Worm (Caenorhabditis elegans) whole organism, L4 larva: ENCODE results near the gene F32D8.7.
A peak's percentile ranks its signal among the peaks of the same experiment; 100 is the strongest.

ENCODE experiments used
- F10B5.3 ChIP-seq: sonication (generic microtip); optimal IDR thresholded peaks from 2 replicates; lab custom pipeline; 2016; ENCODE audit warnings: mild to moderate bottlenecking, missing genetic modification characterization, missing compliant biosample characterization
- F37D6.2 ChIP-seq: sonication (generic microtip); optimal IDR thresholded peaks from 2 replicates; lab custom pipeline; 2016; ENCODE audit warnings: mild to moderate bottlenecking, missing genetic modification characterization, missing compliant biosample characterization
- R02D3.7 ChIP-seq: fragments of 150-350 bp; sonication (generic microtip); optimal IDR thresholded peaks from 3 replicates; lab custom pipeline; 2014; ENCODE audit warnings: missing biosample characterization, missing genetic modification characterization
- T20F7.1 ChIP-seq: fragments of 200-800 bp; sonication (Bioruptor generic); optimal IDR thresholded peaks from 2 replicates; lab custom pipeline; 2018; ENCODE audit warnings: mild to moderate bottlenecking, missing genetic modification characterization, missing compliant biosample characterization
- T26A8.4 ChIP-seq: fragments of 200-800 bp; sonication (Bioruptor generic); IDR thresholded peaks from 2 replicates; pipeline ENCODE4 v1.3.6; 2022; ENCODE audit warnings: missing genetic modification characterization, missing compliant biosample characterization
- Y48G9A.11 ChIP-seq: fragments of 200-800 bp; sonication (Bioruptor generic); IDR thresholded peaks from 2 replicates; pipeline ENCODE4 v1.3.6; 2022; ENCODE audit warnings: missing genetic modification reagents, missing genetic modification characterization, missing compliant biosample characterization
- Y75B8A.6 ChIP-seq: fragments of 200-800 bp; sonication (Bioruptor generic); IDR thresholded peaks from 2 replicates; pipeline ENCODE4 v1.3.6; 2022; ENCODE audit warnings: missing genetic modification reagents, missing genetic modification characterization, missing compliant biosample characterization
- ZK337.2 ChIP-seq: fragments of 200-800 bp; sonication (Bioruptor generic); IDR thresholded peaks from 2 replicates; pipeline ENCODE4 v1.3.6; 2022; ENCODE audit warnings: missing genetic modification reagents, missing genetic modification characterization, missing compliant biosample characterization
- ZK546.5 ChIP-seq, 2 experiments: sonication (generic microtip); optimal IDR thresholded peaks; 2 replicates each; lab custom pipeline; 2017; ENCODE audit warnings: missing biosample characterization in 2 of 2, missing genetic modification characterization in 2 of 2
- aha-1 ChIP-seq: fragments of 150-350 bp; peaks from one replicate; lab custom pipeline; 2014; ENCODE audit warnings: missing biosample characterization, missing genetic modification characterization
- aly-2 ChIP-seq: sonication (generic microtip); optimal IDR thresholded peaks from 2 replicates; lab custom pipeline; 2018; ENCODE audit warnings: missing biosample characterization, missing genetic modification characterization
- arid-1 ChIP-seq: fragments of 200-800 bp; sonication (Bioruptor generic); conservative IDR thresholded peaks from 2 replicates; pipeline ENCODE4 v1.3.6; 2022; ENCODE audit warnings: missing genetic modification reagents, missing genetic modification characterization, missing compliant biosample characterization
- ceh-20 ChIP-seq: fragments of 200-800 bp; sonication (Bioruptor generic); IDR thresholded peaks from 2 replicates; pipeline ENCODE4 v1.3.6; 2022; ENCODE audit warnings: missing genetic modification reagents, missing genetic modification characterization, missing compliant biosample characterization
- ceh-28 ChIP-seq: fragments of 150-350 bp; optimal IDR thresholded peaks from 2 replicates; lab custom pipeline; 2014; ENCODE audit warnings: missing biosample characterization, missing genetic modification reagents, missing genetic modification characterization
- ceh-32 ChIP-seq: sonication (generic microtip); optimal IDR thresholded peaks from 2 replicates; lab custom pipeline; 2016; ENCODE audit warnings: mild to moderate bottlenecking, missing genetic modification characterization, missing compliant biosample characterization; ENCODE audit not compliant: poor library complexity
- ceh-44 ChIP-seq: fragments of 200-800 bp; sonication (Bioruptor generic); IDR thresholded peaks from 2 replicates; pipeline ENCODE4 v1.3.6; 2022; ENCODE audit warnings: missing genetic modification reagents, missing genetic modification characterization, missing compliant biosample characterization
- ceh-62 ChIP-seq: sonication (generic microtip); optimal IDR thresholded peaks from 2 replicates; lab custom pipeline; 2017; ENCODE audit warnings: missing biosample characterization, missing genetic modification characterization
- ces-1 ChIP-seq: fragments of 150-350 bp; sonication (generic microtip); optimal IDR thresholded peaks from 4 replicates; lab custom pipeline; 2014; ENCODE audit warnings: missing biosample characterization, missing genetic modification reagents, missing genetic modification characterization
- cey-2 ChIP-seq: sonication (generic microtip); optimal IDR thresholded peaks from 3 replicates; lab custom pipeline; 2017; ENCODE audit warnings: missing genetic modification characterization, mild to moderate bottlenecking, missing compliant biosample characterization, antibody characterized with exemption, borderline replicate concordance; ENCODE audit not compliant: insufficient read depth
- daf-12 ChIP-seq: fragments of 150-350 bp; optimal IDR thresholded peaks from 2 replicates; lab custom pipeline; 2014; ENCODE audit warnings: missing biosample characterization, missing genetic modification reagents, missing genetic modification characterization
- daf-8 ChIP-seq: fragments of 200-800 bp; sonication (Bioruptor generic); IDR thresholded peaks from 2 replicates; pipeline ENCODE4 v1.3.6; 2022; ENCODE audit warnings: missing genetic modification characterization, missing compliant biosample characterization
- duxl-1 ChIP-seq: sonication (generic microtip); optimal IDR thresholded peaks from 2 replicates; lab custom pipeline; 2016; ENCODE audit warnings: mild to moderate bottlenecking, missing genetic modification characterization, moderate library complexity, missing compliant biosample characterization; ENCODE audit not compliant: poor library complexity
- dve-1 ChIP-seq: sonication (generic microtip); optimal IDR thresholded peaks from 2 replicates; lab custom pipeline; 2017; ENCODE audit warnings: antibody characterized with exemption, mild to moderate bottlenecking, missing genetic modification characterization, missing compliant biosample characterization; ENCODE audit not compliant: insufficient read depth
- egl-43 ChIP-seq: fragments of 200-800 bp; sonication (Bioruptor generic); IDR thresholded peaks from 2 replicates; pipeline ENCODE4 v1.3.6; 2022; ENCODE audit warnings: missing genetic modification reagents, missing genetic modification characterization, missing compliant biosample characterization
- fos-1 ChIP-seq: fragments of 150-350 bp; optimal IDR thresholded peaks from 2 replicates; lab custom pipeline; 2014; ENCODE audit warnings: missing biosample characterization, missing genetic modification characterization
- hif-1 ChIP-seq, 2 experiments: sonication (generic microtip); optimal IDR thresholded peaks; 2 replicates each; lab custom pipeline; 2016 to 2017; ENCODE audit warnings: missing compliant biosample characterization in 2 of 2, missing genetic modification characterization in 2 of 2, missing genetic modification reagents in 2 of 2, missing genotype in 2 of 2, mild to moderate bottlenecking in 1 of 2
- hlh-11 ChIP-seq: fragments of 200-800 bp; sonication (Bioruptor generic); optimal IDR thresholded peaks from 2 replicates; lab custom pipeline; 2018; ENCODE audit warnings: mild to moderate bottlenecking, missing genetic modification characterization, missing compliant biosample characterization
- hmg-1.1 ChIP-seq: fragments of 200-800 bp; sonication (Bioruptor generic); IDR thresholded peaks from 2 replicates; pipeline ENCODE4 v1.3.6; 2022; ENCODE audit warnings: missing genetic modification reagents, missing genetic modification characterization, missing compliant biosample characterization
- jun-1 ChIP-seq: fragments of 150-350 bp; optimal IDR thresholded peaks from 2 replicates; lab custom pipeline; 2014; ENCODE audit warnings: missing biosample characterization, missing genetic modification reagents, missing genetic modification characterization
- lin-13 ChIP-seq: fragments of 150-350 bp; optimal IDR thresholded peaks from 2 replicates; lab custom pipeline; 2014; ENCODE audit warnings: missing biosample characterization, missing genetic modification reagents, missing genetic modification characterization
- lin-38 ChIP-seq: fragments of 200-800 bp; sonication (Bioruptor generic); IDR thresholded peaks from 2 replicates; pipeline ENCODE4 v1.3.6; 2022; ENCODE audit warnings: missing genetic modification reagents, missing genetic modification characterization, missing compliant biosample characterization
- lir-3 ChIP-seq: sonication (generic microtip); optimal IDR thresholded peaks from 2 replicates; lab custom pipeline; 2016; ENCODE audit warnings: mild to moderate bottlenecking, missing genetic modification characterization, missing compliant biosample characterization
- madf-5 ChIP-seq, 2 experiments: fragments of 200-800 bp; sonication (Bioruptor generic); IDR thresholded peaks; 2 replicates each; pipeline ENCODE4 v1.3.6; 2022; ENCODE audit warnings: missing compliant biosample characterization in 2 of 2, missing genetic modification characterization in 2 of 2
- mdt-29 ChIP-seq: fragments of 200-800 bp; sonication (Bioruptor generic); IDR thresholded peaks from 2 replicates; pipeline ENCODE4 v1.3.6; 2022; ENCODE audit warnings: missing genetic modification reagents, missing genetic modification characterization, missing compliant biosample characterization
- mes-2 ChIP-seq: sonication (generic microtip); optimal IDR thresholded peaks from 2 replicates; lab custom pipeline; 2016; ENCODE audit warnings: missing genotype, mild to moderate bottlenecking, missing genetic modification characterization, missing compliant biosample characterization; ENCODE audit not compliant: poor library complexity, severe bottlenecking
- mxl-2 ChIP-seq: fragments of 200-800 bp; sonication (Bioruptor generic); conservative IDR thresholded peaks from 2 replicates; pipeline ENCODE4 v1.3.6; 2022; ENCODE audit warnings: missing genetic modification reagents, missing genetic modification characterization, missing compliant biosample characterization
- nhr-10 ChIP-seq: fragments of 150-350 bp; optimal IDR thresholded peaks from 2 replicates; lab custom pipeline; 2014; ENCODE audit warnings: missing biosample characterization, missing genetic modification characterization
- nhr-102 ChIP-seq: sonication (generic microtip); optimal IDR thresholded peaks from 2 replicates; lab custom pipeline; 2016; ENCODE audit warnings: mild to moderate bottlenecking, missing genetic modification characterization, moderate library complexity, missing compliant biosample characterization
- nhr-11 ChIP-seq: fragments of 150-350 bp; optimal IDR thresholded peaks from 2 replicates; lab custom pipeline; 2014; ENCODE audit warnings: missing biosample characterization, missing genetic modification characterization
- nhr-111 ChIP-seq: fragments of 200-800 bp; sonication (Bioruptor generic); optimal IDR thresholded peaks from 2 replicates; lab custom pipeline; 2018; ENCODE audit warnings: mild to moderate bottlenecking, missing genetic modification characterization, missing compliant biosample characterization
- nhr-41 ChIP-seq: fragments of 200-800 bp; sonication (Bioruptor generic); IDR thresholded peaks from 2 replicates; pipeline ENCODE4 v1.3.6; 2022; ENCODE audit warnings: missing genetic modification reagents, missing genetic modification characterization, missing compliant biosample characterization
- set-16 ChIP-seq: fragments of 200-800 bp; sonication (Bioruptor generic); IDR thresholded peaks from 2 replicates; pipeline ENCODE4 v1.3.6; 2022; ENCODE audit warnings: missing genetic modification reagents, missing genetic modification characterization, missing compliant biosample characterization
- skn-1 ChIP-seq: fragments of 150-350 bp; optimal IDR thresholded peaks from 2 replicates; lab custom pipeline; 2014; ENCODE audit warnings: missing biosample characterization, missing genetic modification characterization
- snpc-1.2 ChIP-seq: fragments of 200-800 bp; sonication (Bioruptor generic); IDR thresholded peaks from 2 replicates; pipeline ENCODE4 v1.3.6; 2022; ENCODE audit warnings: missing genetic modification reagents, missing genetic modification characterization, missing compliant biosample characterization
- spr-3 ChIP-seq: fragments of 200-800 bp; sonication (Bioruptor generic); optimal IDR thresholded peaks from 2 replicates; lab custom pipeline; 2018; ENCODE audit warnings: mild to moderate bottlenecking, missing genetic modification characterization, missing compliant biosample characterization
- unc-39 ChIP-seq: sonication (generic microtip); optimal IDR thresholded peaks from 2 replicates; lab custom pipeline; 2017; ENCODE audit warnings: missing biosample characterization, missing genetic modification characterization
- unc-62 ChIP-seq, 3 experiments: fragments of 150-350 bp in 1 of 3; sonication (generic microtip); optimal IDR thresholded peaks in 2 of 3; peaks in 1 of 3; 1 replicate in 1 of 3; 2 replicates in 2 of 3; lab custom pipeline; 2014 to 2017; ENCODE audit warnings: missing biosample characterization in 3 of 3, missing genetic modification characterization in 3 of 3, missing genetic modification reagents in 3 of 3, missing genotype in 1 of 3
- vab-7 ChIP-seq: fragments of 200-800 bp; sonication (Bioruptor generic); IDR thresholded peaks from 2 replicates; pipeline ENCODE4 v1.3.6; 2022; ENCODE audit warnings: missing genetic modification reagents, missing genetic modification characterization, missing compliant biosample characterization
- zag-1 ChIP-seq: fragments of 150-350 bp; optimal IDR thresholded peaks from 2 replicates; lab custom pipeline; 2014; ENCODE audit warnings: missing biosample characterization, missing genetic modification characterization
- zfp-3 ChIP-seq: fragments of 200-800 bp; sonication (Bioruptor generic); conservative IDR thresholded peaks from 2 replicates; pipeline ENCODE4 v1.3.6; 2022; ENCODE audit warnings: missing genetic modification reagents, missing genetic modification characterization, missing compliant biosample characterization
- zip-2 ChIP-seq: fragments of 150-350 bp; optimal IDR thresholded peaks from 2 replicates; lab custom pipeline; 2014; ENCODE audit warnings: missing biosample characterization, missing genetic modification characterization
- ztf-7 ChIP-seq: fragments of 150-350 bp; optimal IDR thresholded peaks from 2 replicates; lab custom pipeline; 2014; ENCODE audit warnings: missing biosample characterization, missing genetic modification characterization

Gene F32D8.7

ce11 chrV:10932411-10932810, 34.2 kb downstream of the F32D8.7 start, which contains the start of gene F58B4.5 (continued):
- TF ChIP-seq ceh-62 (tag; lab: Kevin White, UChicago) (no peak), mes-2 (tag; lab: Kevin White, UChicago) (no peak), madf-5 (GFP tag; IDR thresholded peaks at IDR 0.05; lab: Robert Waterston, UW) (no peak), nhr-10 (tag; lab: Kevin White, UChicago) (no peak), aha-1 (tag; lab: Kevin White, UChicago) (peak; percentile 61), aly-2 (no peak), T20F7.1 (peak; percentile 14), ceh-20 (GFP tag; lab: Robert Waterston, UW) (no peak), fos-1 (no peak), F10B5.3 (no peak), mdt-29 (no peak), set-16 (GFP tag; lab: Robert Waterston, UW) (no peak), nhr-41 (GFP tag; lab: Robert Waterston, UW) (no peak), ceh-32 (tag; lab: Kevin White, UChicago) (no peak), dve-1 (tag; lab: Kevin White, UChicago) (no peak), daf-12 (tag; lab: Kevin White, UChicago) (no peak), hif-1 (tag; optimal IDR thresholded peaks at IDR 0.05; lab: Kevin White, UChicago) (no peak), spr-3 (GFP tag; lab: Kevin White, UChicago) (no peak), skn-1 (no peak), zip-2 (tag; lab: Kevin White, UChicago) (no peak), jun-1 (tag; lab: Kevin White, UChicago) (no peak), ZK337.2 (GFP tag; lab: Robert Waterston, UW) (no peak), arid-1 (no peak), hlh-11 (tag; lab: Kevin White, UChicago) (peak; percentile 73), duxl-1 (tag; lab: Kevin White, UChicago) (no peak), lin-13 (GFP tag; lab: Kevin White, UChicago) (no peak), nhr-102 (tag; lab: Kevin White, UChicago) (peak; percentile 3), ZK546.5 (tag; optimal IDR thresholded peaks at IDR 0.05; lab: Kevin White, UChicago) (no peak), zag-1 (tag; lab: Kevin White, UChicago) (no peak), Y75B8A.6 (GFP tag; lab: Robert Waterston, UW) (no peak), zfp-3 (GFP tag; lab: Robert Waterston, UW) (no peak), egl-43 (no peak), cey-2 (tag; lab: Kevin White, UChicago) (no peak), T26A8.4 (no peak), unc-39 (tag; lab: Kevin White, UChicago) (no peak), daf-8 (GFP tag; lab: Robert Waterston, UW) (no peak), ceh-44 (GFP tag; lab: Robert Waterston, UW) (no peak), nhr-11 (no peak), snpc-1.2 (GFP tag; lab: Robert Waterston, UW) (no peak), nhr-111 (GFP tag; lab: Kevin White, UChicago) (no peak), hmg-1.1 (no peak), vab-7 (GFP tag; lab: Robert Waterston, UW) (no peak), lin-38 (GFP tag; lab: Robert Waterston, UW) (no peak), Y48G9A.11 (GFP tag; lab: Robert Waterston, UW) (no peak), ces-1 (no peak), F37D6.2 (tag; lab: Kevin White, UChicago) (no peak), ztf-7 (tag; lab: Kevin White, UChicago) (no peak), lir-3 (no peak), mxl-2 (GFP tag; lab: Robert Waterston, UW) (no peak), unc-62 (GFP tag; optimal IDR thresholded peaks at IDR 0.05 in 1 of 2; lab: Kevin White, UChicago) (no peak), unc-62 (tag; optimal IDR thresholded peaks at IDR 0.05; lab: Kevin White, UChicago) (no peak), ceh-28 (tag; lab: Kevin White, UChicago) (no peak), R02D3.7 (tag; lab: Kevin White, UChicago) (no peak)
